Worm (Caenorhabditis elegans) whole organism, L3 larva: Measurements from ENCODE around the gene R08C7.4.
A peak's percentile ranks its signal among the peaks of the same experiment; 100 is the strongest.

Source experiments
- R02D3.7 ChIP-seq: fragments of 150-350 bp; optimal IDR thresholded peaks from 2 replicates; lab custom pipeline; 2014; ENCODE audit warnings: missing biosample characterization, missing genetic modification characterization
- ZK546.5 ChIP-seq: sonication (generic microtip); optimal IDR thresholded peaks from 2 replicates; lab custom pipeline; 2017; ENCODE audit warnings: missing biosample characterization, missing genetic modification characterization
- aly-2 ChIP-seq: fragments of 150-350 bp; optimal IDR thresholded peaks from 2 replicates; lab custom pipeline; 2014; ENCODE audit warnings: missing biosample characterization, missing genetic modification characterization
- ama-1 ChIP-seq: fragments of 150-350 bp; optimal IDR thresholded peaks from 2 replicates; lab custom pipeline; 2018
- ceh-16 ChIP-seq: sonication (generic microtip); optimal IDR thresholded peaks from 2 replicates; lab custom pipeline; 2017; ENCODE audit warnings: missing biosample characterization, missing genetic modification characterization
- ceh-28 ChIP-seq: fragments of 150-350 bp; optimal IDR thresholded peaks from 2 replicates; lab custom pipeline; 2014; ENCODE audit warnings: missing biosample characterization, missing genetic modification reagents, missing genetic modification characterization
- ceh-82 ChIP-seq: fragments of 150-350 bp; optimal IDR thresholded peaks from 2 replicates; lab custom pipeline; 2014; ENCODE audit warnings: missing biosample characterization, missing genetic modification characterization
- ceh-9 ChIP-seq: sonication (generic microtip); optimal IDR thresholded peaks from 2 replicates; lab custom pipeline; 2018; ENCODE audit warnings: missing biosample characterization, missing genetic modification characterization
- daf-12 ChIP-seq: fragments of 150-350 bp; optimal IDR thresholded peaks from 2 replicates; lab custom pipeline; 2014; ENCODE audit warnings: missing biosample characterization, missing genetic modification reagents, missing genetic modification characterization
- egl-27 ChIP-seq: sonication (generic microtip); optimal IDR thresholded peaks from 4 replicates; lab custom pipeline; 2017; ENCODE audit warnings: missing biosample characterization, missing genetic modification reagents, missing genetic modification characterization
- egl-5 ChIP-seq: fragments of 150-350 bp; optimal IDR thresholded peaks from 2 replicates; lab custom pipeline; 2017; ENCODE audit warnings: missing biosample characterization, missing genetic modification reagents, missing genetic modification characterization, inconsistent platforms
- elt-1 ChIP-seq: fragments of 150-350 bp; optimal IDR thresholded peaks from 2 replicates; lab custom pipeline; 2014; ENCODE audit warnings: missing biosample characterization, missing genetic modification characterization
- elt-3 ChIP-seq, 3 experiments: fragments of 150-350 bp in 1 of 3; sonication (generic microtip) in 2 of 3; optimal IDR thresholded peaks; 2 replicates in 2 of 3; 4 replicates in 1 of 3; lab custom pipeline; 2014 to 2017; ENCODE audit warnings: missing biosample characterization in 3 of 3, missing genetic modification characterization in 3 of 3
- eor-1 ChIP-seq, 2 experiments: fragments of 150-350 bp; optimal IDR thresholded peaks; 2 replicates each; lab custom pipeline; 2014 to 2018; ENCODE audit warnings: missing biosample characterization in 2 of 2, missing genetic modification characterization in 2 of 2
- fkh-2 ChIP-seq: fragments of 150-350 bp; optimal IDR thresholded peaks from 2 replicates; lab custom pipeline; 2014; ENCODE audit warnings: missing biosample characterization, missing genetic modification reagents, missing genetic modification characterization
- fos-1 ChIP-seq: fragments of 150-350 bp; optimal IDR thresholded peaks from 2 replicates; lab custom pipeline; 2014; ENCODE audit warnings: missing biosample characterization, missing genetic modification characterization
- hmg-11 ChIP-seq: sonication (generic microtip); optimal IDR thresholded peaks from 2 replicates; lab custom pipeline; 2016; ENCODE audit warnings: missing genetic modification characterization, missing compliant biosample characterization
- jun-1 ChIP-seq: fragments of 150-350 bp; optimal IDR thresholded peaks from 2 replicates; lab custom pipeline; 2014; ENCODE audit warnings: missing biosample characterization, missing genetic modification reagents, missing genetic modification characterization
- lin-15B ChIP-seq: fragments of 150-350 bp; optimal IDR thresholded peaks from 2 replicates; lab custom pipeline; 2014; ENCODE audit warnings: missing biosample characterization, missing genetic modification characterization
- lin-39 ChIP-seq: fragments of 150-350 bp; optimal IDR thresholded peaks from 2 replicates; lab custom pipeline; 2018; ENCODE audit warnings: missing biosample characterization, missing genetic modification reagents, missing genetic modification characterization
- mdl-1 ChIP-seq: fragments of 150-350 bp; optimal IDR thresholded peaks from 2 replicates; lab custom pipeline; 2014; ENCODE audit warnings: missing biosample characterization, missing genetic modification characterization
- mml-1 ChIP-seq: fragments of 150-350 bp; sonication (generic microtip); optimal IDR thresholded peaks from 3 replicates; lab custom pipeline; 2014; ENCODE audit warnings: missing biosample characterization, missing genetic modification characterization
- nfya-1 ChIP-seq: sonication (generic microtip); optimal IDR thresholded peaks from 2 replicates; lab custom pipeline; 2017; ENCODE audit warnings: missing genetic modification characterization, mild to moderate bottlenecking, missing compliant biosample characterization, antibody characterized with exemption, moderate library complexity; ENCODE audit not compliant: insufficient read depth
- nhr-11 ChIP-seq: fragments of 150-350 bp; optimal IDR thresholded peaks from 2 replicates; lab custom pipeline; 2014; ENCODE audit warnings: missing biosample characterization, missing genetic modification characterization
- nhr-12 ChIP-seq: fragments of 150-350 bp; optimal IDR thresholded peaks from 2 replicates; lab custom pipeline; 2014; ENCODE audit warnings: missing biosample characterization, missing genetic modification characterization
- nhr-23 ChIP-seq: fragments of 150-350 bp; optimal IDR thresholded peaks from 2 replicates; lab custom pipeline; 2014; ENCODE audit warnings: missing biosample characterization, missing genetic modification reagents, missing genetic modification characterization
- nhr-237 ChIP-seq: fragments of 150-350 bp; optimal IDR thresholded peaks from 2 replicates; lab custom pipeline; 2014; ENCODE audit warnings: missing biosample characterization, missing genetic modification characterization
- nhr-25 ChIP-seq: sonication (generic microtip); optimal IDR thresholded peaks from 2 replicates; lab custom pipeline; 2017; ENCODE audit warnings: missing biosample characterization, missing genetic modification characterization
- nhr-28 ChIP-seq: fragments of 150-350 bp; optimal IDR thresholded peaks from 2 replicates; lab custom pipeline; 2014; ENCODE audit warnings: missing biosample characterization, missing genetic modification characterization
- nhr-43 ChIP-seq: sonication (generic microtip); optimal IDR thresholded peaks from 2 replicates; lab custom pipeline; 2016; ENCODE audit warnings: mild to moderate bottlenecking, missing genetic modification characterization, missing compliant biosample characterization; ENCODE audit not compliant: poor library complexity, severe bottlenecking
- nhr-67 ChIP-seq: fragments of 150-350 bp; optimal IDR thresholded peaks from 2 replicates; lab custom pipeline; 2014; ENCODE audit warnings: missing biosample characterization, missing genetic modification characterization
- nhr-76 ChIP-seq: fragments of 150-350 bp; sonication (generic microtip); optimal IDR thresholded peaks from 5 replicates; lab custom pipeline; 2014; ENCODE audit warnings: missing biosample characterization, missing genetic modification characterization
- nhr-77 ChIP-seq: fragments of 150-350 bp; optimal IDR thresholded peaks from 2 replicates; lab custom pipeline; 2014; ENCODE audit warnings: missing biosample characterization, missing genetic modification characterization
- pha-4 ChIP-seq: fragments of 150-350 bp; optimal IDR thresholded peaks from 2 replicates; lab custom pipeline; 2014; ENCODE audit warnings: missing biosample characterization, missing genetic modification reagents, missing genetic modification characterization
- pqm-1 ChIP-seq: fragments of 150-350 bp; optimal IDR thresholded peaks from 2 replicates; lab custom pipeline; 2017; ENCODE audit warnings: missing biosample characterization, missing genetic modification characterization, inconsistent platforms
- sea-2 ChIP-seq: fragments of 150-350 bp; sonication (generic microtip); optimal IDR thresholded peaks from 4 replicates; lab custom pipeline; 2014; ENCODE audit warnings: missing biosample characterization, missing genetic modification reagents, missing genetic modification characterization
- skn-1 ChIP-seq: fragments of 150-350 bp; optimal IDR thresholded peaks from 2 replicates; lab custom pipeline; 2014; ENCODE audit warnings: missing biosample characterization, missing genetic modification characterization
- snpc-4 ChIP-seq: fragments of 150-350 bp; optimal IDR thresholded peaks from 2 replicates; lab custom pipeline; 2014; ENCODE audit warnings: missing biosample characterization, missing genetic modification characterization
- tbx-2 ChIP-seq: sonication (generic microtip); optimal IDR thresholded peaks from 2 replicates; lab custom pipeline; 2016; ENCODE audit warnings: mild to moderate bottlenecking, missing genetic modification characterization, missing compliant biosample characterization
- unc-39 ChIP-seq: sonication (generic microtip); optimal IDR thresholded peaks from 4 replicates; lab custom pipeline; 2017; ENCODE audit warnings: missing biosample characterization, missing genetic modification characterization
- unc-62 ChIP-seq: fragments of 150-350 bp; sonication (generic microtip); optimal IDR thresholded peaks from 4 replicates; lab custom pipeline; 2014; ENCODE audit warnings: missing biosample characterization, missing genetic modification reagents, missing genetic modification characterization
- ztf-11 ChIP-seq: fragments of 150-350 bp; optimal IDR thresholded peaks from 2 replicates; lab custom pipeline; 2014; ENCODE audit warnings: missing biosample characterization, missing genetic modification characterization
- ztf-4 ChIP-seq: fragments of 150-350 bp; optimal IDR thresholded peaks from 2 replicates; lab custom pipeline; 2014; ENCODE audit warnings: missing biosample characterization, missing genetic modification characterization

R08C7.4 gene

ce11 chrIV:4456658-4457057 is 21.8 kb downstream of the R08C7.4 start:
- TF ChIP-seq sea-2 (GFP tag; lab: Kevin White, UChicago) (no peak), ztf-4 (tag; lab: Kevin White, UChicago) (no peak), egl-27 (tag; lab: Kevin White, UChicago) (no peak), aly-2 (no peak), nhr-23 (tag; lab: Kevin White, UChicago) (no peak), lin-39 (tag; lab: Kevin White, UChicago) (no peak), ceh-82 (tag; lab: Kevin White, UChicago) (no peak)

ce11 chrIV:4459342-4459741 is 24.5 kb downstream of the R08C7.4 start:
- TF ChIP-seq ceh-9 (tag; lab: Kevin White, UChicago) (no peak), mdl-1 (tag; lab: Kevin White, UChicago) (no peak), ztf-4 (tag; lab: Kevin White, UChicago) (no peak), nhr-28 (no peak), nhr-77 (no peak), nhr-11 (tag; lab: Kevin White, UChicago) (no peak), pqm-1 (tag; lab: Kevin White, UChicago) (no peak), hmg-11 (tag; lab: Kevin White, UChicago) (no peak)

DNA sequence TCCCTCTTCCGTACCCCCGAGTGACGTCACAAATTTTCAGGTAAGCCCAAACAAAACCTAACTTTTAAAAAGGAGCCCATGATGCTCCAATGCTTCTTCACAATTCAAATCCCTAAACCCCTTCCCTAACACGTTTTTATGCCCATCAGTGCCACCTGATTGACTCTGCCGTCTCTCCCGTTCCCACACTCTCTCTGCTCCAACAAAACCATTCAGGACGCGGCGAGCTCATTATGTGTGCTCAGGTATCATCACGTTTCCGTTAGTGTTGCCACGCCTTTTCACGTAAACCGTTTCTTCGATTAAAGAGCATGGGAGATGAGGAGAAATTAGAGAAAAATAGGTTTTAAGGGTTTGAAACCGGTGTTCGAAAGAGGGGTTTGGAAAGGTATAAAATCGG is 28.3 kb downstream of the R08C7.4 start, which contains the start of gene M01H9.2:
Gene M01H9.2, minus strand, starts transcription at position 101 of the 400 bp plus-strand sequence.
- TF ChIP-seq unc-62 (GFP tag; lab: Kevin White, UChicago) (no peak), nhr-237 (tag; lab: Kevin White, UChicago) (no peak), nhr-25 (tag; lab: Kevin White, UChicago) (no peak), ztf-11 (tag; lab: Kevin White, UChicago) (no peak), ceh-28 (no peak), ZK546.5 (no peak), daf-12 (tag; lab: Kevin White, UChicago) (no peak), ama-1 (lab: Kevin White, UChicago) (no peak), fkh-2 (tag; lab: Kevin White, UChicago) (no peak), jun-1 (no peak), nhr-67 (tag; lab: Kevin White, UChicago) (no peak), tbx-2 (tag; lab: Kevin White, UChicago) (no peak), nhr-43 (tag; lab: Kevin White, UChicago) (no peak)

- TF ChIP-seq snpc-4 = no peak
- TF ChIP-seq nfya-1 (tag; lab: Kevin White, UChicago) = no peak
- TF ChIP-seq nhr-12 (tag; lab: Kevin White, UChicago) = no peak
- TF ChIP-seq nhr-23 (tag; lab: Kevin White, UChicago) = no peak
- TF ChIP-seq unc-39 (tag; lab: Kevin White, UChicago) = no peak
- TF ChIP-seq ztf-4 (tag; lab: Kevin White, UChicago) = no peak
- TF ChIP-seq fos-1 = no peak
- no peak for TF ChIP-seq lin-39 (tag; lab: Kevin White, UChicago)
- TF ChIP-seq nhr-76 = no peak
- TF ChIP-seq jun-1 = no peak
- no peak for TF ChIP-seq ceh-16
- no peak for TF ChIP-seq fkh-2 (tag; lab: Kevin White, UChicago)
- no peak for TF ChIP-seq hmg-11 (tag; lab: Kevin White, UChicago)
- no peak for TF ChIP-seq daf-12 (tag; lab: Kevin White, UChicago)
- TF ChIP-seq eor-1 (tag; optimal IDR thresholded peaks at IDR 0.05; lab: Kevin White, UChicago) = no peak
- no peak for TF ChIP-seq nhr-25 (tag; lab: Kevin White, UChicago)
Observed at ce11 chrIV:4465184-4465583, 30.4 kb downstream of the R08C7.4 start, which contains the start of gene M01H9.5. M01H9.5 (plus strand) TSS chrIV:4465484.

- no peak for TF ChIP-seq elt-3 (tag; optimal IDR thresholded peaks at IDR 0.05; lab: Kevin White, UChicago)
- no peak for TF ChIP-seq mml-1 (tag; lab: Kevin White, UChicago)
- TF ChIP-seq ztf-4 (tag; lab: Kevin White, UChicago) = peak; percentile 69
- TF ChIP-seq pha-4 = peak; percentile 46
- no peak for TF ChIP-seq unc-39 (tag; lab: Kevin White, UChicago)
- TF ChIP-seq unc-62 (GFP tag; lab: Kevin White, UChicago) = no peak
- TF ChIP-seq egl-5 = no peak
- no peak for TF ChIP-seq elt-1 (tag; lab: Kevin White, UChicago)
- no peak for TF ChIP-seq mdl-1 (tag; lab: Kevin White, UChicago)
- no peak for TF ChIP-seq ZK546.5
- peak; percentile 9 for TF ChIP-seq hmg-11 (tag; lab: Kevin White, UChicago)
- no peak for TF ChIP-seq ztf-11 (tag; lab: Kevin White, UChicago)
- TF ChIP-seq eor-1 (tag; optimal IDR thresholded peaks at IDR 0.05; lab: Kevin White, UChicago) = no peak
- TF ChIP-seq R02D3.7 (tag; lab: Kevin White, UChicago) = no peak
- TF ChIP-seq skn-1 (tag; lab: Kevin White, UChicago) = no peak
- no peak for TF ChIP-seq lin-15B
- peak; percentile 14 for TF ChIP-seq nhr-23 (tag; lab: Kevin White, UChicago)
- no peak for TF ChIP-seq aly-2
- no peak for TF ChIP-seq nhr-11 (tag; lab: Kevin White, UChicago)
- TF ChIP-seq fkh-2 (tag; lab: Kevin White, UChicago) = no peak
- no peak for TF ChIP-seq nhr-77
- no peak for TF ChIP-seq ceh-16
Observed at ce11 chrIV:4468046-4468727, 33.4 kb downstream of the R08C7.4 start.
